Worm (Caenorhabditis elegans) whole organism, L4 larva: ENCODE measurements around the gene C34F6.1.

Experiments
- F26F4.8 ChIP-seq: fragments of 200-800 bp; sonication (Bioruptor generic); conservative IDR thresholded peaks from 2 replicates; pipeline ENCODE4 v1.3.6; 2022; ENCODE audit warnings: missing genetic modification characterization, missing compliant biosample characterization
- F37D6.2 ChIP-seq: sonication (generic microtip); optimal IDR thresholded peaks from 2 replicates; lab custom pipeline; 2016; ENCODE audit warnings: mild to moderate bottlenecking, missing genetic modification characterization, missing compliant biosample characterization
- F49E8.2 ChIP-seq: sonication (generic microtip); optimal IDR thresholded peaks from 2 replicates; lab custom pipeline; 2016; ENCODE audit warnings: missing compliant biosample characterization, mild to moderate bottlenecking, missing genetic modification characterization, borderline replicate concordance
- T20F7.1 ChIP-seq: fragments of 200-800 bp; sonication (Bioruptor generic); optimal IDR thresholded peaks from 2 replicates; lab custom pipeline; 2018; ENCODE audit warnings: mild to moderate bottlenecking, missing genetic modification characterization, missing compliant biosample characterization
- T26A8.4 ChIP-seq: fragments of 200-800 bp; sonication (Bioruptor generic); IDR thresholded peaks from 2 replicates; pipeline ENCODE4 v1.3.6; 2022; ENCODE audit warnings: missing genetic modification characterization, missing compliant biosample characterization
- aha-1 ChIP-seq: fragments of 150-350 bp; peaks from one replicate; lab custom pipeline; 2014; ENCODE audit warnings: missing biosample characterization, missing genetic modification characterization
- attf-4 ChIP-seq: sonication (generic microtip); optimal IDR thresholded peaks from 3 replicates; lab custom pipeline; 2017; ENCODE audit warnings: missing biosample characterization, missing genetic modification characterization
- ceh-62 ChIP-seq: sonication (generic microtip); optimal IDR thresholded peaks from 2 replicates; lab custom pipeline; 2017; ENCODE audit warnings: missing biosample characterization, missing genetic modification characterization
- ces-1 ChIP-seq: fragments of 150-350 bp; sonication (generic microtip); optimal IDR thresholded peaks from 4 replicates; lab custom pipeline; 2014; ENCODE audit warnings: missing biosample characterization, missing genetic modification reagents, missing genetic modification characterization
- ctbp-1 ChIP-seq: fragments of 200-800 bp; sonication (Bioruptor generic); IDR thresholded peaks from 2 replicates; pipeline ENCODE4 v1.3.6; 2022; ENCODE audit warnings: missing genetic modification reagents, missing genetic modification characterization, missing compliant biosample characterization
- daf-16 ChIP-seq, 3 experiments: sonication (generic microtip); optimal IDR thresholded peaks; 2 replicates each; lab custom pipeline; 2016 to 2017; ENCODE audit warnings: missing genetic modification characterization in 3 of 3, missing genetic modification reagents in 3 of 3, mild to moderate bottlenecking in 2 of 3, missing compliant biosample characterization in 2 of 3, missing biosample characterization in 1 of 3, moderate library complexity in 1 of 3
- dmd-9 ChIP-seq: fragments of 200-800 bp; sonication (Bioruptor generic); IDR thresholded peaks from 2 replicates; pipeline ENCODE4 v1.3.6; 2022; ENCODE audit warnings: missing genetic modification reagents, missing genetic modification characterization, missing compliant biosample characterization
- egl-27 ChIP-seq: sonication (generic microtip); optimal IDR thresholded peaks from 3 replicates; lab custom pipeline; 2017; ENCODE audit warnings: missing biosample characterization, missing genetic modification reagents, missing genetic modification characterization
- fos-1 ChIP-seq: fragments of 150-350 bp; optimal IDR thresholded peaks from 2 replicates; lab custom pipeline; 2014; ENCODE audit warnings: missing biosample characterization, missing genetic modification characterization
- hlh-30 ChIP-seq: sonication (generic microtip); optimal IDR thresholded peaks from 2 replicates; lab custom pipeline; 2017; ENCODE audit warnings: antibody characterized with exemption, mild to moderate bottlenecking, missing genetic modification characterization, missing compliant biosample characterization; ENCODE audit not compliant: insufficient read depth
- lin-13 ChIP-seq: fragments of 150-350 bp; optimal IDR thresholded peaks from 2 replicates; lab custom pipeline; 2014; ENCODE audit warnings: missing biosample characterization, missing genetic modification reagents, missing genetic modification characterization
- lin-29 ChIP-seq: fragments of 200-800 bp; sonication (Bioruptor generic); IDR thresholded peaks from 2 replicates; pipeline ENCODE4 v1.3.6; 2022; ENCODE audit warnings: missing genetic modification reagents, missing genetic modification characterization, missing compliant biosample characterization
- lsy-2 ChIP-seq, 2 experiments: fragments of 150-350 bp in 1 of 2; sonication (generic microtip) in 1 of 2; optimal IDR thresholded peaks; 2 replicates each; lab custom pipeline; 2014 to 2017; ENCODE audit warnings: missing biosample characterization in 2 of 2, missing genetic modification characterization in 2 of 2
- madf-5 ChIP-seq, 2 experiments: fragments of 200-800 bp; sonication (Bioruptor generic); IDR thresholded peaks; 2 replicates each; pipeline ENCODE4 v1.3.6; 2022; ENCODE audit warnings: missing compliant biosample characterization in 2 of 2, missing genetic modification characterization in 2 of 2
- mdl-1 ChIP-seq, 2 experiments: fragments of 150-350 bp in 1 of 2; sonication (generic microtip) in 1 of 2; optimal IDR thresholded peaks; 2 replicates each; lab custom pipeline; 2014 to 2017; ENCODE audit warnings: missing biosample characterization in 2 of 2, missing genetic modification characterization in 2 of 2
- mdt-29 ChIP-seq: fragments of 200-800 bp; sonication (Bioruptor generic); IDR thresholded peaks from 2 replicates; pipeline ENCODE4 v1.3.6; 2022; ENCODE audit warnings: missing genetic modification reagents, missing genetic modification characterization, missing compliant biosample characterization
- mxl-2 ChIP-seq: fragments of 200-800 bp; sonication (Bioruptor generic); conservative IDR thresholded peaks from 2 replicates; pipeline ENCODE4 v1.3.6; 2022; ENCODE audit warnings: missing genetic modification reagents, missing genetic modification characterization, missing compliant biosample characterization
- mxl-3 ChIP-seq: fragments of 200-800 bp; sonication (Bioruptor generic); optimal IDR thresholded peaks from 2 replicates; lab custom pipeline; 2018; ENCODE audit warnings: mild to moderate bottlenecking, missing genetic modification characterization, missing compliant biosample characterization
- nhr-111 ChIP-seq: fragments of 200-800 bp; sonication (Bioruptor generic); optimal IDR thresholded peaks from 2 replicates; lab custom pipeline; 2018; ENCODE audit warnings: mild to moderate bottlenecking, missing genetic modification characterization, missing compliant biosample characterization
- nhr-237 ChIP-seq: sonication (generic microtip); optimal IDR thresholded peaks from 2 replicates; lab custom pipeline; 2017; ENCODE audit warnings: missing biosample characterization, missing genetic modification characterization
- nhr-25 ChIP-seq: sonication (generic microtip); optimal IDR thresholded peaks from 2 replicates; lab custom pipeline; 2017; ENCODE audit warnings: missing genetic modification characterization, mild to moderate bottlenecking, missing compliant biosample characterization, antibody characterized with exemption, moderate library complexity, borderline replicate concordance; ENCODE audit not compliant: insufficient read depth
- nhr-41 ChIP-seq: fragments of 200-800 bp; sonication (Bioruptor generic); IDR thresholded peaks from 2 replicates; pipeline ENCODE4 v1.3.6; 2022; ENCODE audit warnings: missing genetic modification reagents, missing genetic modification characterization, missing compliant biosample characterization
- nhr-42 ChIP-seq: fragments of 200-800 bp; sonication (Bioruptor generic); IDR thresholded peaks from 2 replicates; pipeline ENCODE4 v1.3.6; 2022; ENCODE audit warnings: missing genetic modification characterization, missing compliant biosample characterization
- nhr-6 ChIP-seq: fragments of 150-350 bp; optimal IDR thresholded peaks from 2 replicates; lab custom pipeline; 2014; ENCODE audit warnings: missing biosample characterization, missing genetic modification characterization
- nhr-76 ChIP-seq: fragments of 150-350 bp; optimal IDR thresholded peaks from 2 replicates; lab custom pipeline; 2014; ENCODE audit warnings: missing biosample characterization, missing genetic modification characterization
- pqm-1 ChIP-seq: sonication (generic microtip); optimal IDR thresholded peaks from 2 replicates; lab custom pipeline; 2017; ENCODE audit warnings: missing biosample characterization, missing genetic modification characterization
- rbr-2 ChIP-seq: sonication (generic microtip); optimal IDR thresholded peaks from 2 replicates; lab custom pipeline; 2016; ENCODE audit warnings: missing genotype, missing genetic modification characterization, missing compliant biosample characterization
- saeg-2 ChIP-seq: fragments of 200-800 bp; sonication (Bioruptor generic); IDR thresholded peaks from 2 replicates; pipeline ENCODE4 v1.3.6; 2022; ENCODE audit warnings: missing genetic modification reagents, missing genetic modification characterization, missing compliant biosample characterization
- sdz-12 ChIP-seq: fragments of 200-800 bp; sonication (Bioruptor generic); optimal IDR thresholded peaks from 2 replicates; lab custom pipeline; 2018; ENCODE audit warnings: mild to moderate bottlenecking, missing genetic modification characterization, missing compliant biosample characterization
- skn-1 ChIP-seq: fragments of 150-350 bp; optimal IDR thresholded peaks from 2 replicates; lab custom pipeline; 2014; ENCODE audit warnings: missing biosample characterization, missing genetic modification characterization
- snpc-4 ChIP-seq: fragments of 150-350 bp; optimal IDR thresholded peaks from 2 replicates; lab custom pipeline; 2014; ENCODE audit warnings: missing biosample characterization, missing genetic modification characterization
- spr-1 ChIP-seq: sonication (generic microtip); optimal IDR thresholded peaks from 2 replicates; lab custom pipeline; 2016; ENCODE audit warnings: mild to moderate bottlenecking, missing genetic modification characterization, missing compliant biosample characterization
- spr-3 ChIP-seq: fragments of 200-800 bp; sonication (Bioruptor generic); optimal IDR thresholded peaks from 2 replicates; lab custom pipeline; 2018; ENCODE audit warnings: mild to moderate bottlenecking, missing genetic modification characterization, missing compliant biosample characterization
- unc-62 ChIP-seq, 3 experiments: fragments of 150-350 bp in 1 of 3; sonication (generic microtip); optimal IDR thresholded peaks in 2 of 3; peaks in 1 of 3; 1 replicate in 1 of 3; 2 replicates in 2 of 3; lab custom pipeline; 2014 to 2017; ENCODE audit warnings: missing biosample characterization in 3 of 3, missing genetic modification characterization in 3 of 3, missing genetic modification reagents in 3 of 3, missing genotype in 1 of 3

C34F6.1 gene

DNA sequence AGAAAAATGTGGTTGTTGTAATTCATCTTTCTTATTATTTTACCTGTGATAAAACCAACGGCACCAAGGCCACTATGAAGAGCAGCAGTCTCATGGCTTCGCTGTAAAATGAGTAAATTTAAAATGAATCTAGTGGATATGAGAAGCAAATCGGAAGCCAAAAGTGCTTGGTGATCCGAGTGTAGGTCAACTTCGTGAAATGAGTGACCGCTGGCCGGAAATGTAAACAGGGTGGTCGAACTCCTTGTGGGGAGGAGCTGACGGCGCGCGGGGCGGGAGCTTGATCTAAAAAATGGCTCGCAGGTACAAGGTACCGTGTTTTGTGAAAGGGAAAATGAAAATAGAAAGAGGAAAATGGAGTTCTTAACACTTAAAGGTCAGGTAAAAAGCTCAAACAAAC, at the start of gene C34F6.1:
TSS of gene C34F6.1 (minus strand) at position 101 of the 400 bp plus-strand sequence.
- TF ChIP-seq aha-1 (peak; percentile 17), F26F4.8 (GFP tag; lab: Robert Waterston, UW) (no peak)

DNA sequence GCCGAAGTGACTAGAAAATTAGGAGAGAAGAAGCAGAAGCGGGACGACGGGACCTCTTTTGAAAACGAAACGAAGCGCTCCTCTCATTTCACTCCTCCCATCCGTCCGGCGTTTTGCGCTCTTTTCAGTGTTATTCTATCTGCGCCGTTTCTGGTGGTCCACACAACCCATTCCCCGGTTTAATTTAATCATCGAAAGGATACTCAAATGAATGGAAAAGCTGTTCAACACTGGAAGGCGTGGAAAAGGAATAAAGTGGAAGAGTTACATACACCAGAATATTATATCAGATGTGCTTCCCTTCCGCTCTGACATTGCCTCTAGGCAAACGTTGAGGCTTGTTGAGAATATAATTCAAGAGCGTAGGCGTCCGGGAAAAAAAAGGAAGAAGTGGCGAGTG, 48.4 kb upstream of the C34F6.1 start:
- TF ChIP-seq mxl-3 (GFP tag; lab: Kevin White, UChicago) (no peak), daf-16 (GFP tag; optimal IDR thresholded peaks at IDR 0.05; lab: Kevin White, UChicago) (no peak), daf-16 (tag; optimal IDR thresholded peaks at IDR 0.05; lab: Kevin White, UChicago) (no peak), spr-1 (tag; lab: Kevin White, UChicago) (no peak)
- TF ChIP-seq, all 104 proteins: peak for 0

ce11 chrX:11243604-11244003, 47.0 kb upstream of the C34F6.1 start:
- TF ChIP-seq egl-27 (tag; lab: Kevin White, UChicago) (no peak), unc-62 (GFP tag; optimal IDR thresholded peaks at IDR 0.05 in 1 of 2; lab: Kevin White, UChicago) (peak in 1 of 2 experiments; percentile 75), unc-62 (tag; optimal IDR thresholded peaks at IDR 0.05; lab: Kevin White, UChicago) (no peak), nhr-76 (tag; lab: Kevin White, UChicago) (no peak), ces-1 (GFP tag; lab: Kevin White, UChicago) (no peak), aha-1 (peak; percentile 72)
- TF ChIP-seq, all 104 proteins: peak for 2

DNA sequence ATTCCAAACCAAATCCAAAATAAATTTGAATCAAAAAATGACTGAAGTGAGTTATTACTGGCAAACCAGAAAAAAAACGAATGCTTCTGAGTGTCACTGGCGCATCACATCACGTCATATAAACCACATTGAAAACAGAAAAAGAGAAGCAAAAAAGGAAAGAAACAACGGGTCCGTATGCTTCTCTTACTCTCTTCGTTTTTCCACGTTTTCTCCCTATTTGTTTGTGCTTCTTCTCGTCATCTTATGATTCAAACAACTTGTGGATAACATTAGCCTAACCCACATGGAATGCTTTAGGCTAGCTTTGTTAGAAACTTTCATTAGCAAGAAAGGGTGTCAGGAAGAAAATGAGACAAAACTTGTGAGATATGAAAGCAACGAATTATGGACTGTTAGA, 44.8 kb upstream of the C34F6.1 start:
- no peak for TF ChIP-seq nhr-76 (tag; lab: Kevin White, UChicago)
- no peak for TF ChIP-seq lin-13 (GFP tag; lab: Kevin White, UChicago)
- TF ChIP-seq mxl-3 (GFP tag; lab: Kevin White, UChicago), result no peak
- no peak for TF ChIP-seq ces-1 (GFP tag; lab: Kevin White, UChicago)
- TF ChIP-seq nhr-41 (GFP tag; lab: Robert Waterston, UW), result no peak
- peak; percentile 33 for TF ChIP-seq hlh-30 (tag; lab: Kevin White, UChicago)
- no peak for TF ChIP-seq snpc-4 (tag; lab: Kevin White, UChicago)
- TF ChIP-seq mdt-29 (GFP tag; lab: Robert Waterston, UW), result no peak
- TF ChIP-seq lsy-2 (tag; optimal IDR thresholded peaks at IDR 0.05; lab: Kevin White, UChicago), result peak in 1 of 2 experiments; percentile 32
- TF ChIP-seq sdz-12 (GFP tag; lab: Kevin White, UChicago), result no peak
- peak in 1 of 2 experiments; percentile 68 for TF ChIP-seq unc-62 (GFP tag; optimal IDR thresholded peaks at IDR 0.05 in 1 of 2; lab: Kevin White, UChicago)
- no peak for TF ChIP-seq unc-62 (tag; optimal IDR thresholded peaks at IDR 0.05; lab: Kevin White, UChicago)
- TF ChIP-seq ctbp-1 (GFP tag; lab: Robert Waterston, UW), result 0 out of 2 replicates have a peak, but pooled peaks have one; percentile 30
- TF ChIP-seq F37D6.2 (tag; lab: Kevin White, UChicago), result no peak
- TF ChIP-seq mdl-1 (tag; optimal IDR thresholded peaks at IDR 0.05; lab: Kevin White, UChicago), result peak in 1 of 2 experiments; percentile 41
- TF ChIP-seq rbr-2 (tag; lab: Kevin White, UChicago), result peak; percentile 1
- no peak for TF ChIP-seq nhr-42 (GFP tag; lab: Robert Waterston, UW)
- TF ChIP-seq, all 104 proteins: peak for 6

- no peak for TF ChIP-seq attf-4 (tag; lab: Kevin White, UChicago)
- TF ChIP-seq lin-13 (GFP tag; lab: Kevin White, UChicago), result no peak
- no peak for TF ChIP-seq madf-5 (GFP tag; IDR thresholded peaks at IDR 0.05; lab: Robert Waterston, UW)
- no peak for TF ChIP-seq nhr-111
- TF ChIP-seq mdl-1 (tag; optimal IDR thresholded peaks at IDR 0.05; lab: Kevin White, UChicago), result peak in 1 of 2 experiments; percentile 6
- TF ChIP-seq unc-62 (GFP tag; optimal IDR thresholded peaks at IDR 0.05 in 1 of 2; lab: Kevin White, UChicago), result no peak
- TF ChIP-seq unc-62 (tag; optimal IDR thresholded peaks at IDR 0.05; lab: Kevin White, UChicago), result no peak
- TF ChIP-seq mxl-2 (GFP tag; lab: Robert Waterston, UW), result no peak
- TF ChIP-seq skn-1 (tag; lab: Kevin White, UChicago), result no peak
- no peak for TF ChIP-seq pqm-1 (tag; lab: Kevin White, UChicago)
- TF ChIP-seq F49E8.2 (tag; lab: Kevin White, UChicago), result no peak
- TF ChIP-seq lsy-2 (tag; optimal IDR thresholded peaks at IDR 0.05; lab: Kevin White, UChicago), result peak in 1 of 2 experiments; percentile 22
- TF ChIP-seq nhr-237 (tag; lab: Kevin White, UChicago), result no peak
- TF ChIP-seq fos-1 (tag; lab: Kevin White, UChicago), result no peak
- no peak for TF ChIP-seq ctbp-1 (GFP tag; lab: Robert Waterston, UW)
- TF ChIP-seq snpc-4 (tag; lab: Kevin White, UChicago), result no peak
- TF ChIP-seq nhr-6, result no peak
- no peak for TF ChIP-seq saeg-2 (GFP tag; lab: Robert Waterston, UW)
- TF ChIP-seq nhr-25 (tag; lab: Kevin White, UChicago), result no peak
- no peak for TF ChIP-seq F26F4.8 (GFP tag; lab: Robert Waterston, UW)
- TF ChIP-seq ceh-62 (tag; lab: Kevin White, UChicago), result no peak
- no peak for TF ChIP-seq T20F7.1 (GFP tag; lab: Kevin White, UChicago)
- TF ChIP-seq dmd-9 (GFP tag; lab: Robert Waterston, UW), result no peak
- TF ChIP-seq T26A8.4 (GFP tag; lab: Robert Waterston, UW), result no peak
- TF ChIP-seq nhr-42 (GFP tag; lab: Robert Waterston, UW), result no peak
- no peak for TF ChIP-seq spr-3 (GFP tag; lab: Kevin White, UChicago)
- TF ChIP-seq lin-29, result no peak
These were observed 44.0 kb upstream of the C34F6.1 start, which contains the start of gene C34F6.10 for ce11 chrX:11240585-11241115. Gene C34F6.10 (minus strand): TSS chrX:11240635.
